Fruit fly (Drosophila melanogaster) S2 (cell line): Measurements from ENCODE around the gene rt.

Source experiments
- CG8478 ChIP-seq: fragments of >200 bp; optimal IDR thresholded peaks from 2 replicates; lab custom pipeline; 2018
- CTCF ChIP-seq, 2 experiments: fragments of >200 bp; optimal IDR thresholded peaks; 2 replicates each; lab custom pipeline; 2018

dm6 chr3L:11624281-11624680 lies 36.7 kb upstream of the rt start, which contains the start of gene Akr1B:
- TF ChIP-seq CG8478 (lab: Kevin White, UChicago) (no peak), CTCF (optimal IDR thresholded peaks at IDR 0.05; lab: Kevin White, UChicago) (no peak)
